Fruit fly (Drosophila melanogaster) whole organism: ENCODE measurements around the gene CG5276.

Experiments
- CG8478 ChIP-seq: fragments of >200 bp; optimal IDR thresholded peaks from 2 replicates; lab custom pipeline; 2018; ENCODE audit warnings: inconsistent platforms
- Dll ChIP-seq: fragments of >200 bp; optimal IDR thresholded peaks from 2 replicates; lab custom pipeline; 2017
- EcR ChIP-seq, 2 experiments: fragments of >200 bp; optimal IDR thresholded peaks; 2 replicates each; lab custom pipeline; 2017; ENCODE audit warnings: missing biosample characterization in 2 of 2, missing genetic modification characterization in 2 of 2, missing genetic modification reagents in 2 of 2
- pan ChIP-seq: fragments of >200 bp; optimal IDR thresholded peaks from 2 replicates; lab custom pipeline; 2017
- psq ChIP-seq: fragments of >200 bp; optimal IDR thresholded peaks from 2 replicates; lab custom pipeline; 2017
- usp ChIP-seq: fragments of >200 bp; optimal IDR thresholded peaks from 2 replicates; lab custom pipeline; 2017; ENCODE audit warnings: missing biosample characterization, missing genetic modification characterization, mixed read lengths

Gene CG5276

dm6 chr3R:11431395-11431977 is at the start of gene CG5276, which contains the start of gene RpL24-like:
Gene CG5276 (plus strand): TSS chr3R:11431738.
Gene RpL24-like (minus strand): TSS chr3R:11431582.
- no peak for TF ChIP-seq usp (GFP tag; lab: Kevin White, UChicago)
- no peak for TF ChIP-seq pan (lab: Kevin White, UChicago)
- TF ChIP-seq psq: no peak
- no peak for TF ChIP-seq CG8478 (lab: Kevin White, UChicago)
- TF ChIP-seq Dll (lab: Kevin White, UChicago): no peak
- TF ChIP-seq EcR (GFP tag; optimal IDR thresholded peaks at IDR 0.05; lab: Kevin White, UChicago): no peak

- TF ChIP-seq EcR (GFP tag; optimal IDR thresholded peaks at IDR 0.05; lab: Kevin White, UChicago): no peak
- TF ChIP-seq pan (lab: Kevin White, UChicago): no peak
- TF ChIP-seq usp (GFP tag; lab: Kevin White, UChicago): no peak
- TF ChIP-seq psq: no peak
- TF ChIP-seq CG8478 (lab: Kevin White, UChicago): no peak
- TF ChIP-seq Dll (lab: Kevin White, UChicago): no peak
These were observed 38.7 kb upstream of the CG5276 start for dm6 chr3R:11392805-11393204.

dm6 chr3R:11393896-11394295 is 37.6 kb upstream of the CG5276 start:
- no peak for TF ChIP-seq CG8478 (lab: Kevin White, UChicago)
- no peak for TF ChIP-seq Dll (lab: Kevin White, UChicago)
- no peak for TF ChIP-seq pan (lab: Kevin White, UChicago)
- no peak for TF ChIP-seq EcR (GFP tag; optimal IDR thresholded peaks at IDR 0.05; lab: Kevin White, UChicago)
- TF ChIP-seq usp (GFP tag; lab: Kevin White, UChicago): no peak
- TF ChIP-seq psq: no peak

dm6 chr3R:11395541-11395940 is 36.0 kb upstream of the CG5276 start:
- TF ChIP-seq pan (lab: Kevin White, UChicago) (no peak), CG8478 (lab: Kevin White, UChicago) (no peak), Dll (lab: Kevin White, UChicago) (no peak), psq (no peak), EcR (GFP tag; optimal IDR thresholded peaks at IDR 0.05; lab: Kevin White, UChicago) (no peak), usp (GFP tag; lab: Kevin White, UChicago) (no peak)

dm6 chr3R:11402894-11403293 is 28.6 kb upstream of the CG5276 start:
- TF ChIP-seq pan (lab: Kevin White, UChicago) (no peak), CG8478 (lab: Kevin White, UChicago) (no peak), Dll (lab: Kevin White, UChicago) (no peak), EcR (GFP tag; optimal IDR thresholded peaks at IDR 0.05; lab: Kevin White, UChicago) (no peak), psq (no peak), usp (GFP tag; lab: Kevin White, UChicago) (no peak)

- TF ChIP-seq pan (lab: Kevin White, UChicago) (no peak), usp (GFP tag; lab: Kevin White, UChicago) (no peak), Dll (lab: Kevin White, UChicago) (no peak), EcR (GFP tag; optimal IDR thresholded peaks at IDR 0.05; lab: Kevin White, UChicago) (no peak), CG8478 (lab: Kevin White, UChicago) (no peak), psq (no peak)
These were observed 23.8 kb upstream of the CG5276 start, which contains the start of gene mRpL40 for dm6 chr3R:11407733-11408134. Gene mRpL40 (plus strand): TSS chr3R:11407918.

- TF ChIP-seq pan (lab: Kevin White, UChicago) (no peak), psq (no peak), usp (GFP tag; lab: Kevin White, UChicago) (no peak), EcR (GFP tag; optimal IDR thresholded peaks at IDR 0.05; lab: Kevin White, UChicago) (no peak), Dll (lab: Kevin White, UChicago) (no peak), CG8478 (lab: Kevin White, UChicago) (no peak)
These were observed 21.8 kb upstream of the CG5276 start, which contains the start of the genes mgr and Irbp for dm6 chr3R:11409667-11410137. Gene mgr (minus strand): TSS chr3R:11409875. Gene Irbp (plus strand): TSS chr3R:11410047.

dm6 chr3R:11412371-11412770 is 19.2 kb upstream of the CG5276 start, which contains the start of gene Ipo9:
Gene Ipo9 (plus strand): TSS chr3R:11412522.
- TF ChIP-seq psq (no peak), Dll (lab: Kevin White, UChicago) (no peak), CG8478 (lab: Kevin White, UChicago) (no peak), EcR (GFP tag; optimal IDR thresholded peaks at IDR 0.05; lab: Kevin White, UChicago) (no peak), usp (GFP tag; lab: Kevin White, UChicago) (no peak), pan (lab: Kevin White, UChicago) (no peak)

dm6 chr3R:11418568-11418967 is 13.0 kb upstream of the CG5276 start, which contains the start of the genes bumpel and CG45676:
Gene bumpel (minus strand): TSS chr3R:11418668.
Gene CG45676 (plus strand): TSS chr3R:11418885.
- no peak for TF ChIP-seq psq
- TF ChIP-seq usp (GFP tag; lab: Kevin White, UChicago): no peak
- no peak for TF ChIP-seq CG8478 (lab: Kevin White, UChicago)
- no peak for TF ChIP-seq EcR (GFP tag; optimal IDR thresholded peaks at IDR 0.05; lab: Kevin White, UChicago)
- no peak for TF ChIP-seq pan (lab: Kevin White, UChicago)
- TF ChIP-seq Dll (lab: Kevin White, UChicago): no peak

- TF ChIP-seq usp (GFP tag; lab: Kevin White, UChicago) (no peak), EcR (GFP tag; optimal IDR thresholded peaks at IDR 0.05; lab: Kevin White, UChicago) (no peak), CG8478 (lab: Kevin White, UChicago) (no peak), pan (lab: Kevin White, UChicago) (no peak)
These were observed 9.9 kb upstream of the CG5276 start, which contains the start of the genes ninaG and Sptz for dm6 chr3R:11421643-11422122. Gene ninaG (minus strand): TSS chr3R:11421693. Gene Sptz (plus strand): TSS chr3R:11422092.

- TF ChIP-seq CG8478 (lab: Kevin White, UChicago): no peak
- TF ChIP-seq psq: no peak
- no peak for TF ChIP-seq EcR (GFP tag; optimal IDR thresholded peaks at IDR 0.05; lab: Kevin White, UChicago)
- no peak for TF ChIP-seq usp (GFP tag; lab: Kevin White, UChicago)
- TF ChIP-seq Dll (lab: Kevin White, UChicago): no peak
- no peak for TF ChIP-seq pan (lab: Kevin White, UChicago)
These were observed 1.7 kb upstream of the CG5276 start, which contains the start of gene Dtd for dm6 chr3R:11429814-11430213. Gene Dtd (plus strand): TSS chr3R:11430061.
